Worm (Caenorhabditis elegans) whole organism, young adult: ENCODE measurements around the gene T07D4.2.

Experiments used
- B0035.1 ChIP-seq: sonication (generic microtip); optimal IDR thresholded peaks from 2 replicates; lab custom pipeline; 2016; ENCODE audit warnings: missing genetic modification characterization, mild to moderate bottlenecking, missing compliant biosample characterization, missing genotype, missing genetic modification reagents
- B0261.1 ChIP-seq: sonication (generic microtip); optimal IDR thresholded peaks from 2 replicates; lab custom pipeline; 2016; ENCODE audit warnings: mild to moderate bottlenecking, missing genetic modification characterization, moderate library complexity, missing compliant biosample characterization
- C06A6.2 ChIP-seq: fragments of 200-800 bp; sonication (Bioruptor generic); conservative IDR thresholded peaks from 2 replicates; pipeline ENCODE4 v1.3.6; 2022; ENCODE audit warnings: missing genetic modification characterization, missing compliant biosample characterization
- D2030.7 ChIP-seq: fragments of 200-800 bp; sonication (Bioruptor generic); IDR thresholded peaks from 2 replicates; pipeline ENCODE4 v1.3.6; 2022; ENCODE audit warnings: missing genetic modification reagents, missing genetic modification characterization, missing compliant biosample characterization
- F10E7.11 ChIP-seq: sonication (generic microtip); optimal IDR thresholded peaks from 2 replicates; lab custom pipeline; 2017; ENCODE audit warnings: mild to moderate bottlenecking, missing genetic modification characterization, moderate library complexity, missing compliant biosample characterization
- F33H1.4 ChIP-seq: fragments of 200-800 bp; sonication (Bioruptor generic); IDR thresholded peaks from 2 replicates; pipeline ENCODE4 v1.3.6; 2022; ENCODE audit warnings: missing genetic modification reagents, missing genetic modification characterization, missing compliant biosample characterization
- F37B4.10 ChIP-seq: fragments of 200-800 bp; sonication (Bioruptor generic); IDR thresholded peaks from 2 replicates; pipeline ENCODE4 v1.3.6; 2022; ENCODE audit warnings: missing genetic modification characterization, missing compliant biosample characterization
- F39B2.1 ChIP-seq: fragments of 200-800 bp; sonication (Bioruptor generic); IDR thresholded peaks from 2 replicates; pipeline ENCODE4 v1.3.6; 2022; ENCODE audit warnings: missing genetic modification reagents, missing genetic modification characterization, missing compliant biosample characterization
- K11D2.4 ChIP-seq: fragments of 200-800 bp; sonication (Bioruptor generic); IDR thresholded peaks from 2 replicates; pipeline ENCODE4 v1.3.6; 2022; ENCODE audit warnings: missing genetic modification reagents, missing genetic modification characterization, missing compliant biosample characterization
- Y53F4B.3 ChIP-seq: fragments of 200-800 bp; sonication (Bioruptor generic); IDR thresholded peaks from 2 replicates; pipeline ENCODE4 v1.3.6; 2022; ENCODE audit warnings: missing genetic modification reagents, missing genetic modification characterization, missing compliant biosample characterization
- Y53G8AR.9 ChIP-seq: fragments of 200-800 bp; sonication (Bioruptor generic); conservative IDR thresholded peaks from 2 replicates; pipeline ENCODE4 v1.3.6; 2022; ENCODE audit warnings: missing genetic modification reagents, missing genetic modification characterization, missing compliant biosample characterization
- Y79H2A.3 ChIP-seq: fragments of 200-800 bp; sonication (Bioruptor generic); conservative IDR thresholded peaks from 2 replicates; pipeline ENCODE4 v1.3.6; 2022; ENCODE audit warnings: missing genetic modification reagents, missing genetic modification characterization, missing compliant biosample characterization
- Y95B8A.8 ChIP-seq: fragments of 200-800 bp; sonication (Bioruptor generic); IDR thresholded peaks from 2 replicates; pipeline ENCODE4 v1.3.6; 2022; ENCODE audit warnings: missing genetic modification reagents, missing genetic modification characterization, missing compliant biosample characterization
- ama-1 ChIP-seq, 3 experiments: fragments of 150-350 bp in 1 of 3; sonication (generic microtip) in 2 of 3; optimal IDR thresholded peaks; 2 replicates each; lab custom pipeline; 2014 to 2018; ENCODE audit warnings: missing biosample characterization in 2 of 3, missing genetic modification characterization in 2 of 3, missing genetic modification reagents in 2 of 3
- atf-7 ChIP-seq: sonication (generic microtip); optimal IDR thresholded peaks from 2 replicates; lab custom pipeline; 2017; ENCODE audit warnings: mild to moderate bottlenecking, missing genetic modification characterization, missing compliant biosample characterization
- attf-3 ChIP-seq: fragments of 200-800 bp; sonication (Bioruptor generic); conservative IDR thresholded peaks from 2 replicates; pipeline ENCODE4 v1.3.6; 2022; ENCODE audit warnings: missing genetic modification reagents, missing genetic modification characterization, missing compliant biosample characterization
- cebp-2 ChIP-seq: fragments of 200-800 bp; sonication (Bioruptor generic); IDR thresholded peaks from 2 replicates; pipeline ENCODE4 v1.3.6; 2022; ENCODE audit warnings: missing genetic modification characterization, missing compliant biosample characterization
- chd-7 ChIP-seq: sonication (generic microtip); optimal IDR thresholded peaks from 2 replicates; lab custom pipeline; 2016; ENCODE audit warnings: mild to moderate bottlenecking, missing genetic modification characterization, moderate library complexity, missing compliant biosample characterization
- dpff-1 ChIP-seq: sonication (generic microtip); optimal IDR thresholded peaks from 2 replicates; lab custom pipeline; 2017; ENCODE audit warnings: mild to moderate bottlenecking, missing genetic modification characterization, missing compliant biosample characterization
- egl-18 ChIP-seq: fragments of 200-800 bp; sonication (Bioruptor generic); IDR thresholded peaks from 2 replicates; pipeline ENCODE4 v1.3.6; 2022; ENCODE audit warnings: missing genetic modification reagents, missing genetic modification characterization, missing compliant biosample characterization
- ekl-4 ChIP-seq: fragments of 200-800 bp; sonication (Bioruptor generic); IDR thresholded peaks from 2 replicates; pipeline ENCODE4 v1.3.6; 2022; ENCODE audit warnings: missing genetic modification reagents, missing genetic modification characterization, missing compliant biosample characterization
- ets-4 ChIP-seq: fragments of 200-800 bp; sonication (Bioruptor generic); optimal IDR thresholded peaks from 2 replicates; lab custom pipeline; 2018; ENCODE audit warnings: mild to moderate bottlenecking, missing genetic modification characterization, missing compliant biosample characterization
- gei-17 ChIP-seq: fragments of 200-800 bp; sonication (Bioruptor generic); optimal IDR thresholded peaks from 2 replicates; lab custom pipeline; 2018; ENCODE audit warnings: mild to moderate bottlenecking, missing genetic modification characterization, missing compliant biosample characterization
- hlh-12 ChIP-seq: sonication (generic microtip); optimal IDR thresholded peaks from 2 replicates; lab custom pipeline; 2016; ENCODE audit warnings: missing genetic modification characterization, missing compliant biosample characterization
- hlh-26 ChIP-seq: fragments of 200-800 bp; sonication (Bioruptor generic); conservative IDR thresholded peaks from 2 replicates; pipeline ENCODE4 v1.3.6; 2022; ENCODE audit warnings: missing genetic modification reagents, missing genetic modification characterization, missing compliant biosample characterization
- hmg-1.2 ChIP-seq: fragments of 200-800 bp; sonication (Bioruptor generic); IDR thresholded peaks from 2 replicates; pipeline ENCODE4 v1.3.6; 2022; ENCODE audit warnings: missing genetic modification reagents, missing genetic modification characterization, missing compliant biosample characterization
- hmg-20 ChIP-seq: fragments of 200-800 bp; sonication (Bioruptor generic); IDR thresholded peaks from 2 replicates; pipeline ENCODE4 v1.3.6; 2022; ENCODE audit warnings: missing genetic modification reagents, missing genetic modification characterization, missing compliant biosample characterization
- let-526 ChIP-seq: fragments of 200-800 bp; sonication (Bioruptor generic); IDR thresholded peaks from 2 replicates; pipeline ENCODE4 v1.3.6; 2022; ENCODE audit warnings: missing genetic modification reagents, missing genetic modification characterization, missing compliant biosample characterization
- lin-35 ChIP-seq, 3 experiments: fragments of 150-350 bp in 2 of 3; sonication (generic microtip) in 1 of 3; optimal IDR thresholded peaks; 2 replicates each; lab custom pipeline; 2014 to 2018; ENCODE audit warnings: missing biosample characterization in 3 of 3, missing genetic modification characterization in 3 of 3, missing genetic modification reagents in 3 of 3
- lin-40 ChIP-seq: sonication (generic microtip); optimal IDR thresholded peaks from 2 replicates; lab custom pipeline; 2016; ENCODE audit warnings: missing genetic modification characterization, mild to moderate bottlenecking, missing compliant biosample characterization, missing genotype, missing genetic modification reagents
- lir-1 ChIP-seq: fragments of 200-800 bp; sonication (Bioruptor generic); conservative IDR thresholded peaks from 2 replicates; pipeline ENCODE4 v1.3.6; 2022; ENCODE audit warnings: missing genetic modification reagents, missing genetic modification characterization, missing compliant biosample characterization
- madf-8 ChIP-seq: fragments of 200-800 bp; sonication (Bioruptor generic); conservative IDR thresholded peaks from 2 replicates; pipeline ENCODE4 v1.3.6; 2022; ENCODE audit warnings: missing genetic modification reagents, missing genetic modification characterization, missing compliant biosample characterization
- mcd-1 ChIP-seq: fragments of 200-800 bp; sonication (Bioruptor generic); IDR thresholded peaks from 2 replicates; pipeline ENCODE4 v1.3.6; 2022; ENCODE audit warnings: missing genetic modification reagents, missing genetic modification characterization, missing compliant biosample characterization
- mes-4 ChIP-seq: sonication (generic microtip); optimal IDR thresholded peaks from 2 replicates; lab custom pipeline; 2016; ENCODE audit warnings: missing genotype, missing genetic modification characterization, missing compliant biosample characterization
- mxl-1 ChIP-seq: sonication (generic microtip); optimal IDR thresholded peaks from 2 replicates; lab custom pipeline; 2016; ENCODE audit warnings: missing genetic modification characterization, missing compliant biosample characterization
- nfya-1 ChIP-seq: sonication (generic microtip); optimal IDR thresholded peaks from 2 replicates; lab custom pipeline; 2017; ENCODE audit warnings: antibody characterized with exemption, missing compliant biosample characterization, missing genetic modification characterization, borderline replicate concordance; ENCODE audit not compliant: insufficient read depth
- repo-1 ChIP-seq: sonication (generic microtip); optimal IDR thresholded peaks from 2 replicates; lab custom pipeline; 2017; ENCODE audit warnings: mild to moderate bottlenecking, missing genetic modification characterization, missing compliant biosample characterization
- sea-2 ChIP-seq: fragments of 200-800 bp; sonication (Bioruptor generic); IDR thresholded peaks from 2 replicates; pipeline ENCODE4 v1.3.6; 2022; ENCODE audit warnings: missing genetic modification characterization, missing compliant biosample characterization
- snpc-1.3 ChIP-seq: sonication (generic microtip); optimal IDR thresholded peaks from 2 replicates; lab custom pipeline; 2017; ENCODE audit warnings: missing genetic modification characterization, mild to moderate bottlenecking, missing compliant biosample characterization, antibody characterized with exemption, moderate library complexity, missing genotype, missing genetic modification reagents; ENCODE audit not compliant: insufficient read depth
- snpc-3.4 ChIP-seq: sonication (generic microtip); optimal IDR thresholded peaks from 2 replicates; lab custom pipeline; 2017; ENCODE audit warnings: missing genetic modification characterization, mild to moderate bottlenecking, missing compliant biosample characterization, antibody characterized with exemption, moderate library complexity, missing genotype, missing genetic modification reagents
- snpc-4 ChIP-seq, 5 experiments: fragments of 150-350 bp in 1 of 5; sonication (generic microtip) in 4 of 5; optimal IDR thresholded peaks; 2 replicates each; lab custom pipeline; 2014 to 2018; ENCODE audit warnings: missing genetic modification characterization in 5 of 5, missing biosample characterization in 3 of 5, antibody characterized with exemption in 2 of 5, mild to moderate bottlenecking in 2 of 5, missing compliant biosample characterization in 2 of 5, missing genotype in 2 of 5, moderate library complexity in 2 of 5, missing genetic modification reagents in 1 of 5
- sptf-2 ChIP-seq: fragments of 200-800 bp; sonication (Bioruptor generic); optimal IDR thresholded peaks from 2 replicates; lab custom pipeline; 2018; ENCODE audit warnings: mild to moderate bottlenecking, missing genetic modification characterization, missing compliant biosample characterization
- tbp1 ChIP-seq: fragments of 200-800 bp; sonication (Bioruptor generic); optimal IDR thresholded peaks from 2 replicates; lab custom pipeline; 2018; ENCODE audit warnings: mild to moderate bottlenecking, missing genetic modification characterization, missing compliant biosample characterization
- tbx-9 ChIP-seq: sonication (generic microtip); optimal IDR thresholded peaks from 2 replicates; lab custom pipeline; 2016; ENCODE audit warnings: borderline replicate concordance, missing genetic modification characterization, inconsistent platforms, missing compliant biosample characterization
- tlf-1 ChIP-seq: fragments of 200-800 bp; sonication (Bioruptor generic); optimal IDR thresholded peaks from 2 replicates; lab custom pipeline; 2018; ENCODE audit warnings: mild to moderate bottlenecking, missing genetic modification characterization, missing compliant biosample characterization
- unc-62 ChIP-seq: fragments of 150-350 bp; optimal IDR thresholded peaks from 2 replicates; lab custom pipeline; 2014; ENCODE audit warnings: missing biosample characterization, missing genetic modification reagents, missing genetic modification characterization
- ztf-18 ChIP-seq: sonication (generic microtip); optimal IDR thresholded peaks from 2 replicates; lab custom pipeline; 2016; ENCODE audit warnings: missing genotype, mild to moderate bottlenecking, missing genetic modification characterization, missing compliant biosample characterization
- ztf-28 ChIP-seq: fragments of 200-800 bp; sonication (Bioruptor generic); IDR thresholded peaks from 2 replicates; pipeline ENCODE4 v1.3.6; 2022; ENCODE audit warnings: missing genetic modification reagents, missing genetic modification characterization, missing compliant biosample characterization

Gene T07D4.2

ce11 chrII:8890017-8890416 is 16.3 kb upstream of the T07D4.2 start (continued):
- no peak for TF ChIP-seq chd-7 (tag; lab: Kevin White, UChicago)
- no peak for TF ChIP-seq sea-2
- TF ChIP-seq hmg-20 (GFP tag; lab: Robert Waterston, UW): no peak
- TF ChIP-seq unc-62: no peak
- no peak for TF ChIP-seq repo-1 (tag; lab: Kevin White, UChicago)
- no peak for TF ChIP-seq snpc-4 (GFP tag; optimal IDR thresholded peaks at IDR 0.05; lab: Kevin White, UChicago)
- TF ChIP-seq snpc-4 (tag; optimal IDR thresholded peaks at IDR 0.05; lab: Kevin White, UChicago): peak in 1 of 4 experiments; percentile 7
- no peak for TF ChIP-seq atf-7 (tag; lab: Kevin White, UChicago)
- no peak for TF ChIP-seq C06A6.2 (GFP tag; lab: Robert Waterston, UW)
- TF ChIP-seq F39B2.1 (GFP tag; lab: Robert Waterston, UW): no peak
- TF ChIP-seq sptf-2: no peak
- no peak for TF ChIP-seq gei-17 (GFP tag; lab: Kevin White, UChicago)
- no peak for TF ChIP-seq lin-40 (tag; lab: Kevin White, UChicago)
- TF ChIP-seq tbx-9: no peak
- TF ChIP-seq dpff-1: no peak
- TF ChIP-seq Y53F4B.3 (GFP tag; lab: Robert Waterston, UW): no peak
- TF ChIP-seq ekl-4 (GFP tag; lab: Robert Waterston, UW): no peak
- no peak for TF ChIP-seq cebp-2 (GFP tag; lab: Robert Waterston, UW)
- no peak for TF ChIP-seq K11D2.4
- TF ChIP-seq F37B4.10 (GFP tag; lab: Robert Waterston, UW): no peak
- TF ChIP-seq D2030.7 (GFP tag; lab: Robert Waterston, UW): peak; percentile 56; the same call in 1 of the 2 replicates
- TF ChIP-seq snpc-1.3 (tag; lab: Kevin White, UChicago): peak; percentile 17
- TF ChIP-seq ztf-28: no peak
- peak; percentile 5 for TF ChIP-seq tbp1 (GFP tag; lab: Kevin White, UChicago)
- TF ChIP-seq hlh-26 (GFP tag; lab: Robert Waterston, UW): no peak
- no peak for TF ChIP-seq lir-1 (GFP tag; lab: Robert Waterston, UW)
- no peak for TF ChIP-seq ama-1 (optimal IDR thresholded peaks at IDR 0.05; lab: Kevin White, UChicago)
- TF ChIP-seq ama-1 (GFP tag; optimal IDR thresholded peaks at IDR 0.05; lab: Kevin White, UChicago): no peak
- TF ChIP-seq ztf-18 (tag; lab: Kevin White, UChicago): no peak
- TF ChIP-seq hmg-1.2 (GFP tag; lab: Robert Waterston, UW): peak; percentile 8; the same call in 1 of the 2 replicates
- no peak for TF ChIP-seq Y95B8A.8 (GFP tag; lab: Robert Waterston, UW)
- TF ChIP-seq tlf-1 (GFP tag; lab: Kevin White, UChicago): no peak
- TF ChIP-seq F33H1.4 (GFP tag; lab: Robert Waterston, UW): peak; percentile 96
- no peak for TF ChIP-seq egl-18 (GFP tag; lab: Robert Waterston, UW)
- peak; percentile 19; the same call in 1 of the 2 replicates for TF ChIP-seq mcd-1 (GFP tag; lab: Robert Waterston, UW)
- no peak for TF ChIP-seq mxl-1 (tag; lab: Kevin White, UChicago)
- TF ChIP-seq let-526 (GFP tag; lab: Robert Waterston, UW): no peak
- no peak for TF ChIP-seq Y53G8AR.9 (GFP tag; lab: Robert Waterston, UW)
- no peak for TF ChIP-seq lin-35 (GFP tag; optimal IDR thresholded peaks at IDR 0.05; lab: Kevin White, UChicago)
- TF ChIP-seq madf-8 (GFP tag; lab: Robert Waterston, UW): peak; percentile 87
- TF ChIP-seq hlh-12 (tag; lab: Kevin White, UChicago): no peak
- no peak for TF ChIP-seq snpc-3.4 (tag; lab: Kevin White, UChicago)
- no peak for TF ChIP-seq B0261.1 (tag; lab: Kevin White, UChicago)
- no peak for TF ChIP-seq B0035.1
- no peak for TF ChIP-seq ets-4 (GFP tag; lab: Kevin White, UChicago)
- TF ChIP-seq F10E7.11: no peak
- TF ChIP-seq attf-3 (GFP tag; lab: Robert Waterston, UW): no peak
- TF ChIP-seq Y79H2A.3 (GFP tag; lab: Robert Waterston, UW): no peak
- TF ChIP-seq nfya-1 (tag; lab: Kevin White, UChicago): no peak
- TF ChIP-seq mes-4 (tag; lab: Kevin White, UChicago): no peak
